Fruit fly (Drosophila melanogaster) whole organism, adult: ENCODE data around the gene Prp6.

Source experiments
- CG7101 ChIP-seq: fragments of 200-800 bp; sonication (Bioruptor generic); optimal IDR thresholded peaks from 2 replicates; lab custom pipeline; 2018; ENCODE audit warnings: missing biosample characterization, mild to moderate bottlenecking, missing genetic modification characterization, moderate library complexity
- Clk ChIP-seq: fragments of 200-800 bp; sonication (Bioruptor generic); optimal IDR thresholded peaks from 2 replicates; lab custom pipeline; 2017; ENCODE audit warnings: missing biosample characterization, missing genetic modification characterization
- Mnt ChIP-seq: fragments of 200-800 bp; sonication (Bioruptor generic); optimal IDR thresholded peaks from 2 replicates; lab custom pipeline; 2016; ENCODE audit warnings: missing biosample characterization, mild to moderate bottlenecking, missing genetic modification characterization
- cic ChIP-seq: fragments of 200-800 bp; sonication (Bioruptor generic); optimal IDR thresholded peaks from 2 replicates; lab custom pipeline; 2017; ENCODE audit warnings: missing biosample characterization, mild to moderate bottlenecking, missing genetic modification characterization, moderate library complexity
- kay ChIP-seq: fragments of 200-800 bp; sonication (Bioruptor generic); peaks from one replicate; lab custom pipeline; 2016; ENCODE audit warnings: missing biosample characterization, missing genetic modification characterization, borderline replicate concordance

DNA sequence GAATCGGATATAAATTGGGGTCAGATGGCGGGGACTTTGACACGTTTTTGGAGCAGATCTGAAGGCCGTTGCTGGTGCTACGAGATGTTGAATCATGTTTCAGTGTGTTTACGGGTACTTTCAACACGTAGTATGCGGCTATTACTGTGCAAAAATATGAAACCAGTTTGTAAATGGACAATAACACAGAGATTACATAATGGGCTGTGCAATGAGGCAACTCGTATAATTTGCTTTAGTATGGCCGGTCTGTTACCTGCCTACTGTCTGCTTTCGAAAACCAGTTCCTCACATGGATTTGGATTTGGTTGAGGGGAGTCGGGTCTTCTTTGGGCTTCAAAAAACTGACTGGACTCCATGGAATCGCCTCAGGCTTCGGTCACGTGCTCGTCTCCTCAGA, 47.2 kb downstream of the Prp6 start:
- no peak for TF ChIP-seq Clk (GFP tag; lab: Kevin White, UChicago)
- TF ChIP-seq Mnt, result no peak
- no peak for TF ChIP-seq kay (GFP tag; lab: Kevin White, UChicago)
- TF ChIP-seq CG7101, result no peak
- no peak for TF ChIP-seq cic (GFP tag; lab: Kevin White, UChicago)
